Worm (Caenorhabditis elegans): Measurements from ENCODE around the gene K11D12.8.

K11D12.8 gene

DNA sequence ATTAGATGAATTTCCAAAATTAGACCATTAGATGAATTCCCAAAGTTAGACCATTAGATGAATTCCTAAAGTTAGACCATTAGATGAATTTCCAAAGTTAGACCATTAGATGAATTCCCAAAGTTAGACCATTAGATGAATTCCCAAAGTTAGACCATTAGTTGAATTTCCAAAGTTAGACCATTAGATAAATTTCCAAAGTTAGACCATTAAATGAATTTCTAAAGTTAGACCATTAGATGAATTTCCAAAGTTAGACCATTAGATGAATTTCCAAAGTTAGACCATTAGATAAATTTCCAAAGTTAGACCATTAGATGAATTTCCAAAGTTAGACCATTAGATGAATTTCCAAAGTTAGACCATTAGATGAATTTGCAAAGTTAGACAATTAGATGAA lies 34.5 kb upstream of the K11D12.8 start:
- peak; percentile 83 for TF ChIP-seq sea-1 (GFP tag; conservative IDR thresholded peaks at IDR 0.05)
- TF ChIP-seq tbx-37 (GFP tag; conservative IDR thresholded peaks at IDR 0.05) = peak; percentile 81
- peak; percentile 88 for TF ChIP-seq tbx-11 (GFP tag; IDR thresholded peaks at IDR 0.05)

DNA sequence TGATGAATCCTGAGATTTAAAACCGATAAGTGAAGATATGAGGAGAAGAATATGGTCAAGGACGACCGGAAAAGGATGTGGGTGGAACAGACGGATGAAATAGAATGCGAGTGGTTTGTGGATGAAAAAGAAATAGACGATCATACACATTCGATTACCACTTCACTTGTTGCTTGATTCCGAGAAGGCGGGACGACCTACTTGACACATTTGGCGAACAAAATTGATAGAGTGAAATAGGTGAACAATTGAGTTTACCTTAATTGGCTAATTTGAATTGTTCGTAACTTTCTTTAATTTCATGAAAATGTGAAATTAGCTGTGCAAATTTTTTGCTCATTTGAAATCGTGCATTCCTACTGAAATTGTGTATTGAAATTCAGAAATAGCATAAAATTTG lies 31.3 kb upstream of the K11D12.8 start, which contains the start of gene Y58A7A.2:
TSS of gene Y58A7A.2 (minus strand) at position 101 of the 400 bp plus-strand sequence.
- TF ChIP-seq aly-1 (tag; optimal IDR thresholded peaks at IDR 0.05) = no peak
- TF ChIP-seq B0310.2 (tag; optimal IDR thresholded peaks at IDR 0.05) = no peak
- no peak for TF ChIP-seq scrt-1 (GFP tag; IDR thresholded peaks at IDR 0.05)

DNA sequence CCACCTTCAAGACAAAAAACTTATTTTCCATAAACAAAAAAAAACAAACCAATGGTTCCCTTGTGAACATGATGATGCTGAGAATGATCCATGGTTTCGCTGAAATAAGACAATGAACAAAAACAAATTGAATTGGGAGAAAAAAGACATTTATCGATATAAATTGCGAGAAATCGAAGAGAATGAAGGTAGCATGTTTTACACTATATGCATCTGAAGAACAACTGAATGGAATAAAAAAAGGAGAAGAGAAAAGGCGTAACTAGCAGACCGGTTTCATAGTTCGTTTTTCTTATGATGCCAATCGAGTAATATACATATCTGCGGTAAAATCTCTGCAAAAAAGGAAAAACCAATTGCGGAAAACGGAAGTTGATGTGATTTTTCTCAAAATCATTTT lies 28.6 kb upstream of the K11D12.8 start, which contains the start of gene Y58A7A.1:
TSS of gene Y58A7A.1 (minus strand) at position 101 of the 400 bp plus-strand sequence.
- TF ChIP-seq B0310.2 (tag; optimal IDR thresholded peaks at IDR 0.05) (no peak), hmbx-1 (tag; optimal IDR thresholded peaks at IDR 0.05) (no peak), ceh-13 (GFP tag; optimal IDR thresholded peaks at IDR 0.05) (no peak), F13C5.2 (tag; optimal IDR thresholded peaks at IDR 0.05) (no peak), tbx-11 (GFP tag; IDR thresholded peaks at IDR 0.05) (no peak), ama-1 (optimal IDR thresholded peaks at IDR 0.05) (no peak), pes-1 (GFP tag; IDR thresholded peaks at IDR 0.05) (no peak), ceh-36 (tag; optimal IDR thresholded peaks at IDR 0.05) (no peak), ets-7 (tag; optimal IDR thresholded peaks at IDR 0.05) (no peak), aly-1 (tag; optimal IDR thresholded peaks at IDR 0.05) (no peak), hmg-4 (GFP tag; optimal IDR thresholded peaks at IDR 0.05) (no peak), tra-4 (tag; optimal IDR thresholded peaks at IDR 0.05) (no peak), tbx-37 (GFP tag; conservative IDR thresholded peaks at IDR 0.05) (no peak), flt-1 (GFP tag; IDR thresholded peaks at IDR 0.05) (no peak), sea-1 (GFP tag; conservative IDR thresholded peaks at IDR 0.05) (no peak), hnd-1 (tag; optimal IDR thresholded peaks at IDR 0.05) (no peak), scrt-1 (GFP tag; IDR thresholded peaks at IDR 0.05) (no peak)

DNA sequence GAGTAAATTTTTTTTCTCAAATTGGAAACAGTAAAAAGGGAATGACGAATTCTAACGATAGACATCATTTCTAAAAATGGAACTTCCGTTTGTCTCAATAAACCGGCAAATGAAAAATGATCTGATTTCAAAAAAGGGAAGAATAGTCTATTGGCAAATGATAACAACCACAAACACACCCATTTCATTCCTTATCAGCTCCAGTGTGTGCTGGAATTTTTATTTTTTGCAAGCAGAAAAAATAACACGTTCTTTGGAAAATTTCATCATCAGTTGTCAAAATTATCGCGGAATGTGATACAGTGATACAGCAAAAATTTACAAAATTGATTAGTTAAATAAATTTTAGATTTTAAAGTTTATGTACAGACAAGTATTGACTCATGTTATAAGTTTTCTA lies 26.6 kb upstream of the K11D12.8 start:
- TF ChIP-seq tbx-11 (GFP tag; IDR thresholded peaks at IDR 0.05) = no peak
- TF ChIP-seq hnd-1 (tag; optimal IDR thresholded peaks at IDR 0.05) = no peak
- TF ChIP-seq tbx-37 (GFP tag; conservative IDR thresholded peaks at IDR 0.05) = no peak
- no peak for TF ChIP-seq pes-1 (GFP tag; IDR thresholded peaks at IDR 0.05)
- TF ChIP-seq ceh-13 (GFP tag; optimal IDR thresholded peaks at IDR 0.05) = no peak
- TF ChIP-seq scrt-1 (GFP tag; IDR thresholded peaks at IDR 0.05) = no peak

DNA sequence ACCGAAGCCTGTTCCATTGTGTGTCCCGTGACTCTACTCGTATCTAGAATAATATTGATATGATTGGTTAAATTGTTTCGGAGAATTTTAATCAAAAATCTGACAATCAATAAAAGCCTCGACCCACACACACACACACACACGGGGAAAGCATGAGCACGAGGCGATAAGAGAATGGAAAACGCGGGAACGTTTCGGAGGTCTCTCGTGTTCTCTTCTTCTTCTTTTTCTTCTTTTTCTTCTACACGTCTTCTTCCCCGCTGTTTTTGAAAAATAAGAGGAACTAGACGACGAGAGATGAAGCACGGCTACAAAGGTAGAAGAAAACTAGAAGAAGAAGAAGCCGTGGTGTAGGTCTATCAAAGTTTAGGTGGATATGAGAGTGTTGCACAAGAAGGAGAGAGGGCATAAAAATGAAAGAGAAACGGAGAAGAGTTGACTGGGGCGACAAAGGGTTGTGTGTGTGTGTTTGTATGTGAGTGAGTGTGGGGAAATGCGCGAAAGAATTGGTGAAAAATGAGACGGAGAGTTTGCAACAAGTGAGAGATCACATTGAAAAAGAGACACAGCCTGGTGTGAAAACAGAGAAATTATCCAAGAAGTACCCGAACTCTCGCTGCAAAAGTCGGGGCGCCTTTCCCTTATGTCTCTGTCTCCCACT lies 24.1 kb upstream of the K11D12.8 start, which contains the start of gene mlk-1:
TSS of gene mlk-1 (minus strand) at position 51 of the 661 bp plus-strand sequence.
- TF ChIP-seq F13C5.2 (tag; optimal IDR thresholded peaks at IDR 0.05) (peak; percentile 12), tra-4 (tag; optimal IDR thresholded peaks at IDR 0.05) (no peak)

DNA sequence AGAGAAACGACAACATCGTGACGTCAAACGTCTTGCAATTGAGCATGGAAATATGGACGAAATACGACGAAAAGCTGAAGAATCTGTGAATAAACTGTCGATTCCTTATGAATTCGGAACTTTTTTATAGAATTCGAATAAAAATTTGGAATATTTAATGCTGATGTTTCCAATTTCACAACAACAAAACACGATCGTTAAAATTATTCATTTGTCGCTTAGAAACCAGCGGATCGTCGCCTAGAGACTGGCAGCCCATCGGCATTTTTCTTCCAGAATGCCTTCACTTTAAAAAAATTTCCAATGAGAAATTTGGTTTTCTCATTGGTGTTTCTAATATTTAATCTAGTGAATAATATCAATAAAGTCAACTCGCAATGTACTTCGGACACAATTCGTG lies 12.5 kb upstream of the K11D12.8 start, which contains the start of gene cwp-4:
TSS of gene cwp-4 (plus strand) at position 301 of the 400 bp plus-strand sequence.
- TF ChIP-seq pes-1 (GFP tag; IDR thresholded peaks at IDR 0.05) = no peak
- no peak for TF ChIP-seq scrt-1 (GFP tag; IDR thresholded peaks at IDR 0.05)
- no peak for TF ChIP-seq ets-7 (tag; optimal IDR thresholded peaks at IDR 0.05)
- TF ChIP-seq aly-1 (tag; optimal IDR thresholded peaks at IDR 0.05) = no peak
- no peak for TF ChIP-seq hmg-4 (GFP tag; optimal IDR thresholded peaks at IDR 0.05)
- TF ChIP-seq tbx-37 (GFP tag; conservative IDR thresholded peaks at IDR 0.05) = no peak
- no peak for TF ChIP-seq B0310.2 (tag; optimal IDR thresholded peaks at IDR 0.05)
- no peak for TF ChIP-seq ama-1 (optimal IDR thresholded peaks at IDR 0.05)
- TF ChIP-seq ceh-36 (tag; optimal IDR thresholded peaks at IDR 0.05) = no peak
- no peak for TF ChIP-seq hnd-1 (tag; optimal IDR thresholded peaks at IDR 0.05)

DNA sequence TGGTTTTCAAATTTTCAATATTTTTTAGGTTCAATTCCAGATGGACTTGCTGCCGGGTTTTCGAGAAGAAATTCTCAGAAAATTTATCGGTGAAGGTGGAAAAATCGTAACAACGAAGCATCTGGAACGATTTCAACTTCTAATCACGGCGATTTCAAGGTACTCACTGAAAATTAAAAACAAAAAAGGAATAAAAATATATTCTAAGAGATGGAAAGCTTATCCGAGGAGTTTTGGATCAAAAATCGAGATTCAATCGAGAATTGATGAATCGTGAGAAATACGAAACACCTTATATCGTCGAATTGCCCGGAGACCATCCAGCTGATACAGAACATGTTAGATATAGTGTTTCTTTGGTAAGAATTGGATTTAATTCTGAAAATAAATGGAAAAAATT lies 11.4 kb upstream of the K11D12.8 start, which contains the start of gene K11D12.12:
TSS of gene K11D12.12 (plus strand) at position 29 of the 400 bp plus-strand sequence.
- TF ChIP-seq hmg-4 (GFP tag; optimal IDR thresholded peaks at IDR 0.05) (no peak), B0310.2 (tag; optimal IDR thresholded peaks at IDR 0.05) (no peak), scrt-1 (GFP tag; IDR thresholded peaks at IDR 0.05) (no peak), pes-1 (GFP tag; IDR thresholded peaks at IDR 0.05) (no peak), tbx-11 (GFP tag; IDR thresholded peaks at IDR 0.05) (no peak), aly-1 (tag; optimal IDR thresholded peaks at IDR 0.05) (no peak), ama-1 (optimal IDR thresholded peaks at IDR 0.05) (no peak), tbx-37 (GFP tag; conservative IDR thresholded peaks at IDR 0.05) (no peak), hnd-1 (tag; optimal IDR thresholded peaks at IDR 0.05) (no peak), ets-7 (tag; optimal IDR thresholded peaks at IDR 0.05) (no peak), tra-4 (tag; optimal IDR thresholded peaks at IDR 0.05) (no peak), hmbx-1 (tag; optimal IDR thresholded peaks at IDR 0.05) (no peak), flt-1 (GFP tag; IDR thresholded peaks at IDR 0.05) (no peak)

DNA sequence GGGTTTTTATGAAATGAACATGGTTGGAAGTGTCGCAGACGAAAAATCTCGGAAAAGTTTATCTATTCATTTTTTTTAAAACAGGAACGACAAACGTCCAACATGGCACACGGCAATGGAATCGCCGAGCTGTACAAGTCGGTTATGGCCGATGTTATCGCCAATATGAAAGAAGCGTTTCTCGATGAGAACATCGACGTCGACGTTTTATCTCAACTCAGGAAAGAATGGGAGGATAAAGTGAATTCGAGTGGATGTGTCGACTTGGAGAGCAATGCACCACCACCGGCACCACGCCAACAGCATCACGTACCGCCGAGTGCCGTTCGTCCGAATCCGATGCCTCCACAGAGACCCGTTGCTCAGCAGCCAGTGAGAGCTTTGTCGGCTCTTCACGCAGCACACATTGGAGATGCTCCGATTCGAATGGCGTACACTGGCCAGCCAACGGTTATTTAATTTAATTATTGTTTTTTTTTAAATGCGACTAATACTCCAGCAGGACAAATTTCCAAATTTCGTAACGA lies 9.3 kb upstream of the K11D12.8 start:
- TF ChIP-seq ama-1 (optimal IDR thresholded peaks at IDR 0.05) = no peak
- TF ChIP-seq tbx-37 (GFP tag; conservative IDR thresholded peaks at IDR 0.05) = no peak
- TF ChIP-seq ceh-36 (tag; optimal IDR thresholded peaks at IDR 0.05) = no peak
- TF ChIP-seq scrt-1 (GFP tag; IDR thresholded peaks at IDR 0.05) = no peak
- TF ChIP-seq pes-1 (GFP tag; IDR thresholded peaks at IDR 0.05) = no peak
- no peak for TF ChIP-seq F13C5.2 (tag; optimal IDR thresholded peaks at IDR 0.05)
- TF ChIP-seq flt-1 (GFP tag; IDR thresholded peaks at IDR 0.05) = no peak
- TF ChIP-seq hnd-1 (tag; optimal IDR thresholded peaks at IDR 0.05) = no peak
- TF ChIP-seq sea-1 (GFP tag; conservative IDR thresholded peaks at IDR 0.05) = no peak
- no peak for TF ChIP-seq ets-7 (tag; optimal IDR thresholded peaks at IDR 0.05)
- TF ChIP-seq tra-4 (tag; optimal IDR thresholded peaks at IDR 0.05) = no peak
- no peak for TF ChIP-seq tbx-11 (GFP tag; IDR thresholded peaks at IDR 0.05)
- TF ChIP-seq ceh-13 (GFP tag; optimal IDR thresholded peaks at IDR 0.05) = no peak
- no peak for TF ChIP-seq aly-1 (tag; optimal IDR thresholded peaks at IDR 0.05)
- TF ChIP-seq B0310.2 (tag; optimal IDR thresholded peaks at IDR 0.05) = no peak

Measured in whole organism, early embryonic.